Fruit fly (Drosophila melanogaster) whole organism, embryonic: ENCODE results near the gene MRG15.

ENCODE experiments used
- Ada2b ChIP-seq: fragments of 200-800 bp; sonication (Bioruptor generic); IDR thresholded peaks from 2 replicates; pipeline ENCODE4 v1.3.6; 2022; ENCODE audit warnings: missing biosample characterization, missing genetic modification characterization
- B-H1 ChIP-seq: fragments of 200-800 bp; sonication (Bioruptor generic); IDR thresholded peaks from 3 replicates; pipeline ENCODE4 v1.3.6; 2022; ENCODE audit warnings: missing biosample characterization, missing genetic modification characterization
- CG10366 ChIP-seq: fragments of 200-800 bp; sonication (Bioruptor generic); IDR thresholded peaks from 2 replicates; pipeline ENCODE4 v1.3.6; 2022; ENCODE audit warnings: missing biosample characterization, missing genetic modification characterization
- CG11247 ChIP-seq: fragments of 200-800 bp; sonication (Bioruptor generic); IDR thresholded peaks from 2 replicates; pipeline ENCODE4 v1.3.6; 2022; ENCODE audit warnings: missing biosample characterization, missing genetic modification characterization
- CG12942 ChIP-seq: fragments of 200-800 bp; sonication (Bioruptor generic); optimal IDR thresholded peaks from 3 replicates; lab custom pipeline; 2016; ENCODE audit warnings: missing biosample characterization, missing genetic modification characterization
- CG15514 ChIP-seq: fragments of 200-800 bp; sonication (Bioruptor generic); optimal IDR thresholded peaks from 3 replicates; lab custom pipeline; 2017; ENCODE audit warnings: missing biosample characterization, missing genetic modification characterization, mild to moderate bottlenecking, moderate library complexity, missing genetic modification reagents
- CG16863 ChIP-seq: fragments of 200-800 bp; sonication (Bioruptor generic); optimal IDR thresholded peaks from 3 replicates; lab custom pipeline; 2016; ENCODE audit warnings: missing biosample characterization, missing genetic modification characterization
- CG17385 ChIP-seq: fragments of 200-800 bp; sonication (Bioruptor generic); optimal IDR thresholded peaks from 3 replicates; lab custom pipeline; 2018; ENCODE audit warnings: missing biosample characterization, mild to moderate bottlenecking, missing genetic modification characterization
- CG17612 ChIP-seq: fragments of 200-800 bp; sonication (Bioruptor generic); IDR thresholded peaks from 2 replicates; pipeline ENCODE4 v1.3.6; 2022; ENCODE audit warnings: missing biosample characterization, missing genetic modification characterization
- CG17802 ChIP-seq: fragments of 200-800 bp; sonication (Bioruptor generic); optimal IDR thresholded peaks from 2 replicates; lab custom pipeline; 2018; ENCODE audit warnings: missing biosample characterization, mild to moderate bottlenecking, missing genetic modification characterization, moderate library complexity
- CG1832 ChIP-seq: fragments of 200-800 bp; sonication (Bioruptor generic); optimal IDR thresholded peaks from 2 replicates; lab custom pipeline; 2017; ENCODE audit warnings: missing biosample characterization, mild to moderate bottlenecking, missing genetic modification characterization, inconsistent platforms
- CG2889 ChIP-seq: fragments of 200-800 bp; sonication (Bioruptor generic); IDR thresholded peaks from 3 replicates; pipeline ENCODE4 v1.3.6; 2022; ENCODE audit warnings: missing biosample characterization, missing genetic modification characterization
- CG31224 ChIP-seq: fragments of 200-800 bp; sonication (Bioruptor generic); IDR thresholded peaks from 2 replicates; pipeline ENCODE4 v1.3.6; 2022; ENCODE audit warnings: missing biosample characterization, missing genetic modification characterization
- CG34376 ChIP-seq: fragments of 200-800 bp; sonication (Bioruptor generic); optimal IDR thresholded peaks from 2 replicates; lab custom pipeline; 2018; ENCODE audit warnings: missing biosample characterization, mild to moderate bottlenecking, missing genetic modification characterization
- CG43689 ChIP-seq: fragments of 200-800 bp; sonication (Bioruptor generic); IDR thresholded peaks from 2 replicates; pipeline ENCODE4 v1.3.6; 2022; ENCODE audit warnings: missing biosample characterization, missing genetic modification characterization
- CG4404 ChIP-seq: fragments of 200-800 bp; sonication (Bioruptor generic); IDR thresholded peaks from 2 replicates; pipeline ENCODE4 v1.3.6; 2022; ENCODE audit warnings: missing biosample characterization, missing genetic modification characterization
- CG5953 ChIP-seq: fragments of 200-800 bp; sonication (Bioruptor generic); IDR thresholded peaks from 2 replicates; pipeline ENCODE4 v1.3.6; 2022; ENCODE audit warnings: missing biosample characterization, missing genetic modification characterization
- CG7928 ChIP-seq: fragments of 200-800 bp; sonication (Bioruptor generic); optimal IDR thresholded peaks from 2 replicates; lab custom pipeline; 2017; ENCODE audit warnings: missing biosample characterization, mild to moderate bottlenecking, missing genetic modification characterization
- CG7987 ChIP-seq: fragments of 200-800 bp; sonication (Bioruptor generic); optimal IDR thresholded peaks from 2 replicates; lab custom pipeline; 2018; ENCODE audit warnings: missing biosample characterization, mild to moderate bottlenecking, missing genetic modification characterization, moderate library complexity
- CG9215 ChIP-seq: fragments of 200-800 bp; sonication (Bioruptor generic); IDR thresholded peaks from 2 replicates; pipeline ENCODE4 v1.3.6; 2022; ENCODE audit warnings: missing biosample characterization, missing genetic modification characterization
- CHES-1-like ChIP-seq: fragments of 200-800 bp; sonication (Bioruptor generic); optimal IDR thresholded peaks from 2 replicates; lab custom pipeline; 2016; ENCODE audit warnings: missing biosample characterization, missing genetic modification characterization
- D ChIP-seq, 2 experiments: fragments of 200-800 bp in 1 of 2; fragments of >200 bp in 1 of 2; sonication (Bioruptor generic) in 1 of 2; optimal IDR thresholded peaks; 2 replicates in 1 of 2; 3 replicates in 1 of 2; lab custom pipeline; 2017; ENCODE audit warnings: mild to moderate bottlenecking in 1 of 2, missing biosample characterization in 1 of 2, missing genetic modification characterization in 1 of 2, missing genetic modification reagents in 1 of 2
- Dref ChIP-seq: fragments of 200-800 bp; sonication (Bioruptor generic); IDR thresholded peaks from 2 replicates; pipeline ENCODE4 v1.3.6; 2022; ENCODE audit warnings: missing biosample characterization, missing genetic modification characterization
- E2f1 ChIP-seq: fragments of 200-800 bp; sonication (Bioruptor generic); IDR thresholded peaks from 2 replicates; pipeline ENCODE4 v1.3.6; 2022; ENCODE audit warnings: missing biosample characterization, missing genetic modification characterization
- Fer1 ChIP-seq: fragments of 200-800 bp; sonication (Bioruptor generic); optimal IDR thresholded peaks from 2 replicates; lab custom pipeline; 2017; ENCODE audit warnings: missing biosample characterization, mild to moderate bottlenecking, missing genetic modification characterization
- HHEX ChIP-seq: fragments of 200-800 bp; sonication (Bioruptor generic); optimal IDR thresholded peaks from 3 replicates; lab custom pipeline; 2017; ENCODE audit warnings: missing biosample characterization, mild to moderate bottlenecking, missing genetic modification characterization, missing genetic modification reagents
- HLH4C ChIP-seq: fragments of 200-800 bp; sonication (Bioruptor generic); IDR thresholded peaks from 3 replicates; pipeline ENCODE4 v1.3.6; 2022; ENCODE audit warnings: missing biosample characterization, missing genetic modification characterization; ENCODE audit not compliant: partially characterized antibody
- HLHmδ ChIP-seq: fragments of 200-800 bp; sonication (Bioruptor generic); optimal IDR thresholded peaks from 2 replicates; lab custom pipeline; 2018; ENCODE audit warnings: missing biosample characterization, mild to moderate bottlenecking, missing genetic modification characterization, moderate library complexity
- Hr51 ChIP-seq, 2 experiments: fragments of 200-800 bp; sonication (Bioruptor generic); optimal IDR thresholded peaks; 2 replicates in 1 of 2; 3 replicates in 1 of 2; lab custom pipeline; 2016 to 2018; ENCODE audit warnings: missing biosample characterization in 2 of 2, missing genetic modification characterization in 2 of 2, mild to moderate bottlenecking in 1 of 2, moderate library complexity in 1 of 2
- Hsf ChIP-seq: fragments of 200-800 bp; sonication (Bioruptor generic); optimal IDR thresholded peaks from 3 replicates; lab custom pipeline; 2016; ENCODE audit warnings: missing biosample characterization, missing genetic modification characterization
- PHDP ChIP-seq: fragments of 200-800 bp; sonication (Bioruptor generic); optimal IDR thresholded peaks from 3 replicates; lab custom pipeline; 2018; ENCODE audit warnings: missing biosample characterization, mild to moderate bottlenecking, missing genetic modification characterization, moderate library complexity
- Six4 ChIP-seq: fragments of 200-800 bp; sonication (Bioruptor generic); optimal IDR thresholded peaks from 2 replicates; lab custom pipeline; 2016; ENCODE audit warnings: missing biosample characterization, missing genetic modification characterization
- Vsx1 ChIP-seq: fragments of 200-800 bp; sonication (Bioruptor generic); optimal IDR thresholded peaks from 2 replicates; lab custom pipeline; 2017; ENCODE audit warnings: missing biosample characterization, mild to moderate bottlenecking, missing genetic modification characterization, missing genetic modification reagents
- Xbp1 ChIP-seq: fragments of 200-800 bp; sonication (Bioruptor generic); optimal IDR thresholded peaks from 3 replicates; lab custom pipeline; 2016; ENCODE audit warnings: missing biosample characterization, mild to moderate bottlenecking, missing genetic modification characterization
- ac ChIP-seq: fragments of 200-800 bp; sonication (Bioruptor generic); optimal IDR thresholded peaks from 3 replicates; lab custom pipeline; 2017; ENCODE audit warnings: missing biosample characterization, mild to moderate bottlenecking, missing genetic modification characterization
- br ChIP-seq: fragments of >200 bp; optimal IDR thresholded peaks from 2 replicates; lab custom pipeline; 2017
- fd3F ChIP-seq: fragments of 200-800 bp; sonication (Bioruptor generic); optimal IDR thresholded peaks from 2 replicates; lab custom pipeline; 2018; ENCODE audit warnings: missing biosample characterization, mild to moderate bottlenecking, missing genetic modification characterization, moderate library complexity
- fd96Cb ChIP-seq: fragments of 200-800 bp; sonication (Bioruptor generic); optimal IDR thresholded peaks from 2 replicates; lab custom pipeline; 2018; ENCODE audit warnings: missing biosample characterization, mild to moderate bottlenecking, missing genetic modification characterization, moderate library complexity
- grn ChIP-seq: fragments of 200-800 bp; sonication (Bioruptor generic); optimal IDR thresholded peaks from 3 replicates; lab custom pipeline; 2017; ENCODE audit warnings: missing biosample characterization, missing genetic modification characterization
- hbn ChIP-seq: fragments of 200-800 bp; sonication (Bioruptor generic); IDR thresholded peaks from 2 replicates; pipeline ENCODE4 v1.3.6; 2022; ENCODE audit warnings: missing biosample characterization, missing genetic modification characterization; ENCODE audit not compliant: partially characterized antibody
- kni ChIP-seq: fragments of 200-800 bp; sonication (Bioruptor generic); optimal IDR thresholded peaks from 3 replicates; lab custom pipeline; 2017; ENCODE audit warnings: mild to moderate bottlenecking, missing biosample characterization, missing genetic modification reagents, missing genetic modification characterization
- luna ChIP-seq: fragments of 200-800 bp; sonication (Bioruptor generic); optimal IDR thresholded peaks from 2 replicates; lab custom pipeline; 2016; ENCODE audit warnings: missing biosample characterization, missing genetic modification characterization
- nom ChIP-seq: fragments of 200-800 bp; sonication (Bioruptor generic); optimal IDR thresholded peaks from 2 replicates; lab custom pipeline; 2017; ENCODE audit warnings: missing biosample characterization, missing genetic modification characterization, mild to moderate bottlenecking, moderate library complexity, missing genetic modification reagents
- p53 ChIP-seq: fragments of 200-800 bp; sonication (Bioruptor generic); optimal IDR thresholded peaks from 2 replicates; lab custom pipeline; 2016; ENCODE audit warnings: missing biosample characterization, missing genetic modification characterization
- pb ChIP-seq: fragments of 200-800 bp; sonication (Bioruptor generic); optimal IDR thresholded peaks from 3 replicates; lab custom pipeline; 2016; ENCODE audit warnings: missing biosample characterization, missing genetic modification characterization
- psq ChIP-seq: fragments of 200-800 bp; sonication (Bioruptor generic); optimal IDR thresholded peaks from 2 replicates; lab custom pipeline; 2017; ENCODE audit warnings: missing biosample characterization, missing genetic modification characterization
- schlank ChIP-seq: fragments of 200-800 bp; sonication (Bioruptor generic); optimal IDR thresholded peaks from 2 replicates; lab custom pipeline; 2018; ENCODE audit warnings: missing biosample characterization, mild to moderate bottlenecking, missing genetic modification characterization
- sim ChIP-seq: fragments of 200-800 bp; sonication (Bioruptor generic); IDR thresholded peaks from 2 replicates; pipeline ENCODE4 v1.3.6; 2022; ENCODE audit warnings: missing biosample characterization, missing genetic modification characterization
- sr ChIP-seq: fragments of 200-800 bp; sonication (Bioruptor generic); IDR thresholded peaks from 3 replicates; pipeline ENCODE4 v1.3.6; 2022; ENCODE audit warnings: missing biosample characterization, missing genetic modification characterization
- ssp ChIP-seq: fragments of 200-800 bp; sonication (Bioruptor generic); IDR thresholded peaks from 2 replicates; pipeline ENCODE4 v1.3.6; 2022; ENCODE audit warnings: missing biosample characterization, missing genetic modification characterization
- tx ChIP-seq: fragments of 200-800 bp; sonication (Bioruptor generic); optimal IDR thresholded peaks from 2 replicates; lab custom pipeline; 2016; ENCODE audit warnings: missing biosample characterization, missing genetic modification characterization
- usp ChIP-seq: fragments of >200 bp; optimal IDR thresholded peaks from 2 replicates; lab custom pipeline; 2017; ENCODE audit warnings: missing biosample characterization, missing genetic modification characterization

MRG15 gene

DNA sequence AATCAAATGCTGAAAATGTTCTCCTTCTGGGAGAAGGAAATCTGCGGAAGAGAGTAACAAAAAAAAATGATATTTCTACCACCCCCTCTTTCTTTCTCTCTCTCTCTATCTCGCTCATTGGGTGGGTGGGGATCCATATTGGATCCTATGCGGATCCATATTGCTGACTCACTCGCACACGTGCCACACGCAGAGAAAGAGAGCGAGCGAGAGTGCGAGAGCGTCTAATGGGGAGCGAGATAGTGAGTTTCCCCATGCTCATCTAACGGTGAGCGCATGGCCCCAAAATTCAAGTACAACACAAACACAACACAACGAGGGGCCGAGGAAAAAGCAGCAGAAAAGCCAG lies 8.8 kb upstream of the MRG15 start (continued):
- TF ChIP-seq kni, result peak; percentile 69
- no peak for TF ChIP-seq pb (GFP tag; lab: Kevin White, UChicago)
- TF ChIP-seq Fer1 (GFP tag; lab: Kevin White, UChicago), result peak; percentile 37
- no peak for TF ChIP-seq schlank (tag; lab: Kevin White, UChicago)
- no peak for TF ChIP-seq Xbp1 (GFP tag; lab: Kevin White, UChicago)
- TF ChIP-seq sim (GFP tag; lab: Robert Waterston, UW), result no peak
- TF ChIP-seq CG12942 (GFP tag; lab: Kevin White, UChicago), result no peak
- TF ChIP-seq CG17612 (GFP tag; lab: Robert Waterston, UW), result no peak
- TF ChIP-seq Dref, result no peak
- TF ChIP-seq HLH4C (GFP tag; lab: Robert Waterston, UW), result no peak
- no peak for TF ChIP-seq D (optimal IDR thresholded peaks at IDR 0.05; lab: Kevin White, UChicago)
- TF ChIP-seq D (GFP tag; optimal IDR thresholded peaks at IDR 0.05; lab: Kevin White, UChicago), result no peak
- no peak for TF ChIP-seq br (lab: Kevin White, UChicago)
- peak; percentile 87 for TF ChIP-seq CG1832 (GFP tag; lab: Kevin White, UChicago)
- no peak for TF ChIP-seq p53 (GFP tag; lab: Kevin White, UChicago)
- no peak for TF ChIP-seq CG17802 (tag; lab: Kevin White, UChicago)
- no peak for TF ChIP-seq tx
- no peak for TF ChIP-seq fd96Cb (tag; lab: Kevin White, UChicago)
- TF ChIP-seq CG43689 (GFP tag; lab: Robert Waterston, UW), result no peak
- TF ChIP-seq Six4 (GFP tag; lab: Kevin White, UChicago), result no peak
- no peak for TF ChIP-seq HHEX (GFP tag; lab: Kevin White, UChicago)
- TF ChIP-seq ac, result no peak
- peak; percentile 9 for TF ChIP-seq CG7987 (GFP tag; lab: Kevin White, UChicago)
- no peak for TF ChIP-seq nom (GFP tag; lab: Kevin White, UChicago)
- no peak for TF ChIP-seq Hsf (GFP tag; lab: Kevin White, UChicago)
- TF ChIP-seq grn (GFP tag; lab: Kevin White, UChicago), result peak; percentile 1
- TF ChIP-seq HLHmδ (GFP tag; lab: Kevin White, UChicago), result peak; percentile 50
- TF ChIP-seq Ada2b (GFP tag; lab: Robert Waterston, UW), result no peak
- TF ChIP-seq E2f1, result no peak
- peak; percentile 64 for TF ChIP-seq CG34376 (GFP tag; lab: Kevin White, UChicago)
- no peak for TF ChIP-seq usp (GFP tag; lab: Kevin White, UChicago)
- no peak for TF ChIP-seq CG4404
- TF ChIP-seq CG15514 (GFP tag; lab: Kevin White, UChicago), result no peak
- TF ChIP-seq CHES-1-like (GFP tag; lab: Kevin White, UChicago), result no peak
- TF ChIP-seq CG7928 (GFP tag; lab: Kevin White, UChicago), result no peak
- no peak for TF ChIP-seq CG9215
- TF ChIP-seq ssp (GFP tag; lab: Robert Waterston, UW), result no peak
- TF ChIP-seq CG10366 (GFP tag; lab: Robert Waterston, UW), result no peak
- no peak for TF ChIP-seq sr
- no peak for TF ChIP-seq luna (GFP tag; lab: Kevin White, UChicago)
- TF ChIP-seq Hr51 (GFP tag; optimal IDR thresholded peaks at IDR 0.05; lab: Kevin White, UChicago), result no peak
- TF ChIP-seq psq, result no peak
- peak; percentile 49 for TF ChIP-seq CG17385 (GFP tag; lab: Kevin White, UChicago)
- TF ChIP-seq CG31224 (GFP tag; lab: Robert Waterston, UW), result no peak
- no peak for TF ChIP-seq Vsx1 (GFP tag; lab: Kevin White, UChicago)
- no peak for TF ChIP-seq CG16863 (GFP tag; lab: Kevin White, UChicago)
- no peak for TF ChIP-seq hbn (GFP tag; lab: Robert Waterston, UW)
- no peak for TF ChIP-seq PHDP (tag; lab: Kevin White, UChicago)
- TF ChIP-seq CG11247 (GFP tag; lab: Robert Waterston, UW), result no peak
- TF ChIP-seq CG2889, result no peak
- TF ChIP-seq CG5953, result no peak
- no peak for TF ChIP-seq B-H1 (GFP tag; lab: Robert Waterston, UW)
- TF ChIP-seq fd3F, result no peak
